Fruit fly (Drosophila melanogaster): Measurements from ENCODE around the gene bcn92.

bcn92 gene

DNA sequence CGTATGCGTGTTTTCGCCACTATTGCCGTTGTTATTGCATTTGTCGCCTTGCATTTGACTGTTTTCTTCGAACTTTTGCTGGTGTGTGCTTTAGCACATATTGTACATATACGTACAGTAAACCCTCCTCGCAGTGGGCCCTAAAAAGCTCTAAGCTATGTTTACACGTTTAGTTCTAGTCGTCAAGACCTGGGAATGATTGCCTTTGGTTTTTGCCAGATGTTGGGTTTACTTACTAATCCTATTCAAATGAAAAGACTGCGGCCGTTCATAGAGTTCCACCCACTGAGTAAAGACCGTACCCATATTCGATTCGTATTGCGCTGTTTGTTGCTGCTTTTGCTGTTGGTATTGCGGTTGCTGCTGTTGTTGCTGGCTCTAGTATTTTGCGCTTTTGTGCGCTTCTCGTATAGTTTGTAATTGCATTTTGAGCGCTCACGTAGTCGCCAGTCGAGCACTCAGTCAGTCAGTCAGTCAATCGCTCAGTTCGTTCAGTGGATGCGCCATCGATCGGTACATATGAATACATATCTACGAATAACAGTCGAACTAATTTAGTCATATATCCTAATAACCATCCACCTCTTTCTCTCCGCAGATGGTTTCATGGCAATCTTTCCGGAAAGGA lies 41.6 kb downstream of the bcn92 start (continued):
- TF ChIP-seq CG7372 (GFP tag; IDR thresholded peaks at IDR 0.05), result no peak
- no peak for TF ChIP-seq CG12219 (GFP tag; optimal IDR thresholded peaks at IDR 0.05)
- TF ChIP-seq E2f1 (GFP tag; IDR thresholded peaks at IDR 0.05), result 0 out of 2 replicates have a peak, but pooled peaks have one; percentile 7
- TF ChIP-seq trem (tag; optimal IDR thresholded peaks at IDR 0.05), result no peak
- no peak for TF ChIP-seq CoRest (tag; optimal IDR thresholded peaks at IDR 0.05)
- TF ChIP-seq ase (GFP tag; IDR thresholded peaks at IDR 0.05), result no peak
- TF ChIP-seq Dad (GFP tag; optimal IDR thresholded peaks at IDR 0.05), result no peak
- no peak for TF ChIP-seq dimm (GFP tag; IDR thresholded peaks at IDR 0.05)
- TF ChIP-seq CG32767 (GFP tag; IDR thresholded peaks at IDR 0.05), result no peak
- TF ChIP-seq h (optimal IDR thresholded peaks at IDR 0.05), result no peak
- peak; percentile 91 for TF ChIP-seq Drgx (GFP tag; IDR thresholded peaks at IDR 0.05)
- no peak for TF ChIP-seq CG1647 (GFP tag; optimal IDR thresholded peaks at IDR 0.05)
- TF ChIP-seq sna (GFP tag; IDR thresholded peaks at IDR 0.05; ENCODE audit: partially characterized antibody), result no peak
- peak; percentile 31; the same call in 1 of the 2 replicates for TF ChIP-seq Ptx1 (GFP tag; IDR thresholded peaks at IDR 0.05)

DNA sequence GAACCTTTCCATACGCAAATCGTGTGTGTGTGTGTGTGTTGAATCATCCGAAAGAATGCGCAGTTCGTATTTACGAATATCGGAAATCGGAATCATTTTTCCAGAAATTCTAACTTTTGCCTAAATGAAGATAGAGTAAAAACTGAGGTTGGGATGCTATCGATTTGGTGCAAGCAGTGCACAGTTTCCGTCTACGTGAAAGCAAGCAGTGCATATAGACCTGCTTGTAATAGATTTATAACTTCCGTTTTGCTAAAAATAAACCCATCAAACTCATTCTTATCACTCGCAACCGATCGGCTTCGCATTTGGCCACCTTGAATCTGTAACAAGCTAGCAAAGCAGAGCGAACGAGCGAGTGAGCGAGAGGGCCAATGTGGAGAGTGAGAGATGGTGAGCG lies 43.1 kb downstream of the bcn92 start:
- TF ChIP-seq Deaf1 (tag; optimal IDR thresholded peaks at IDR 0.05) (peak; percentile 35), CG12769 (tag; optimal IDR thresholded peaks at IDR 0.05) (peak; percentile 62), onecut (GFP tag; IDR thresholded peaks at IDR 0.05) (peak; percentile 24; the same call in 1 of the 2 replicates), CG8290 (GFP tag; optimal IDR thresholded peaks at IDR 0.05) (peak; percentile 89), CG8290 (tag; optimal IDR thresholded peaks at IDR 0.05) (peak in 1 of 2 experiments; percentile 46), CG31365 (tag; optimal IDR thresholded peaks at IDR 0.05) (peak; percentile 88), Hmr (GFP tag; optimal IDR thresholded peaks at IDR 0.05) (no peak), CG7745 (tag; optimal IDR thresholded peaks at IDR 0.05) (no peak), mirr (GFP tag; optimal IDR thresholded peaks at IDR 0.05) (peak; percentile 12), CG1832 (GFP tag; optimal IDR thresholded peaks at IDR 0.05) (peak; percentile 14), crol (GFP tag; IDR thresholded peaks at IDR 0.05) (peak; percentile 28; the same call in 1 of the 2 replicates), Ets97D (GFP tag; optimal IDR thresholded peaks at IDR 0.05) (peak; percentile 79), ftz-f1 (GFP tag; optimal IDR thresholded peaks at IDR 0.05) (peak; percentile 46), Med (GFP tag) (peak; percentile 84), CG13775 (GFP tag; optimal IDR thresholded peaks at IDR 0.05) (peak; percentile 3), B-H2 (GFP tag; optimal IDR thresholded peaks at IDR 0.05) (no peak), CG17361 (GFP tag; IDR thresholded peaks at IDR 0.05) (0 out of 3 replicates have a peak, but pooled peaks have one; percentile 30), stwl (tag; optimal IDR thresholded peaks at IDR 0.05) (peak; percentile 13), gro (GFP tag; optimal IDR thresholded peaks at IDR 0.05) (peak; percentile 2), CG15514 (GFP tag; optimal IDR thresholded peaks at IDR 0.05) (no peak), Sin3A (optimal IDR thresholded peaks at IDR 0.05) (no peak), Eip74EF (GFP tag; optimal IDR thresholded peaks at IDR 0.05) (peak in 1 of 2 experiments; percentile 44), CG3847 (GFP tag; IDR thresholded peaks at IDR 0.05) (0 out of 2 replicates have a peak, but pooled peaks have one; percentile 22), CG13296 (GFP tag; optimal IDR thresholded peaks at IDR 0.05) (peak; percentile 8), sens-2 (GFP tag; IDR thresholded peaks at IDR 0.05) (no peak), NfI (GFP tag; optimal IDR thresholded peaks at IDR 0.05) (peak; percentile 31), CG32532 (GFP tag; IDR thresholded peaks at IDR 0.05) (peak; percentile 16; the same call in 1 of the 2 replicates), Fer3 (tag; optimal IDR thresholded peaks at IDR 0.05) (peak; percentile 12), Meics (GFP tag; optimal IDR thresholded peaks at IDR 0.05) (peak; percentile 6)

Measured in whole organism, embryonic.